Worm (Caenorhabditis elegans): ENCODE results near the gene C50B6.7.

DNA sequence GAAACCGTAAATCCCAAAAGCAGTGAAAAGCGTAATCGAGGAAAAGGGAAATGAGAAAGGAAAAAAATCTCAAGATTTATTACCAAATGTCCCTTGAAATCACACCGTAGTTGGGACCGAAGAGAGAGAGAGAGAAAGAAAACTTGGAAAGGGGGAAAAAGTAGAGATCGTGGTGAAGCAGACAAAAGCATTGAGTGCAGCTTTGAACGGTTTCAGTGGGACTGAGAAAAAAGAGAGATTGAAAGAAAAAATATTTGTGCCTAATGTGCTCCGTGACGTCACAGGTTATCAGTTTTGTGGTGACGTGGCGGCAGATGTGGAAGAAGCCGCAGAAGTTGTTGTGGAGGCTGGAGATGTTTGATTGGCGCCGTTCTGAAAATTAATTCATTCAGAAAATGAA, 45.5 kb upstream of the C50B6.7 start:
- TF ChIP-seq ceh-39 (tag; optimal IDR thresholded peaks at IDR 0.05), result no peak
- TF ChIP-seq unc-62 (GFP tag; optimal IDR thresholded peaks at IDR 0.05), result no peak
- TF ChIP-seq nhr-12 (tag; optimal IDR thresholded peaks at IDR 0.05), result no peak
- no peak for TF ChIP-seq snpc-4 (tag; optimal IDR thresholded peaks at IDR 0.05)
- TF ChIP-seq elt-1 (tag; optimal IDR thresholded peaks at IDR 0.05; ENCODE audit: borderline replicate concordance, insufficient read depth), result no peak
- TF ChIP-seq lin-32 (GFP tag; optimal IDR thresholded peaks at IDR 0.05), result no peak
- no peak for TF ChIP-seq mep-1 (tag; optimal IDR thresholded peaks at IDR 0.05)
- no peak for TF ChIP-seq unc-120 (tag; optimal IDR thresholded peaks at IDR 0.05; ENCODE audit: poor library complexity, severe bottlenecking)
- TF ChIP-seq unc-39 (tag; optimal IDR thresholded peaks at IDR 0.05), result no peak
- no peak for TF ChIP-seq ces-1 (GFP tag; optimal IDR thresholded peaks at IDR 0.05)
- no peak for TF ChIP-seq nhr-237 (tag; optimal IDR thresholded peaks at IDR 0.05)
- TF ChIP-seq ham-2 (GFP tag; optimal IDR thresholded peaks at IDR 0.05), result no peak

Measured in whole organism, mixed stage, embryonic.